Worm (Caenorhabditis elegans): Measurements from ENCODE around the gene F11A5.18.

ce11 chrV:16214505-16214904, 11.8 kb downstream of the F11A5.18 start, which contains the start of gene F11A5.9:
- TF ChIP-seq ama-1 (optimal IDR thresholded peaks at IDR 0.05) (no peak), pha-4 (tag; optimal IDR thresholded peaks at IDR 0.05) (no peak), hlh-6 (tag; optimal IDR thresholded peaks at IDR 0.05) (no peak), elt-4 (tag; optimal IDR thresholded peaks at IDR 0.05) (no peak), pax-1 (tag; optimal IDR thresholded peaks at IDR 0.05) (no peak), nhr-11 (tag; optimal IDR thresholded peaks at IDR 0.05) (no peak), lim-6 (tag; optimal IDR thresholded peaks at IDR 0.05) (no peak)
